Worm (Caenorhabditis elegans) whole organism, L1 larva: Measurements from ENCODE around the gene srg-60.

Experiments used
- C16A3.4 ChIP-seq: fragments of 150-350 bp; optimal IDR thresholded peaks from 2 replicates; lab custom pipeline; 2014; ENCODE audit warnings: missing biosample characterization, missing genetic modification characterization
- C34B4.2 ChIP-seq: sonication (generic microtip); optimal IDR thresholded peaks from 2 replicates; lab custom pipeline; 2017; ENCODE audit warnings: mild to moderate bottlenecking, missing genetic modification characterization, missing compliant biosample characterization
- alr-1 ChIP-seq: fragments of 200-800 bp; sonication (Bioruptor generic); optimal IDR thresholded peaks from 2 replicates; lab custom pipeline; 2018; ENCODE audit warnings: borderline replicate concordance, mild to moderate bottlenecking, missing genetic modification characterization, missing compliant biosample characterization
- aly-2 ChIP-seq: fragments of 150-350 bp; optimal IDR thresholded peaks from 2 replicates; lab custom pipeline; 2014; ENCODE audit warnings: missing biosample characterization, missing genetic modification characterization
- ama-1 ChIP-seq: fragments of 150-350 bp; optimal IDR thresholded peaks from 2 replicates; lab custom pipeline; 2014
- ces-1 ChIP-seq: fragments of 150-350 bp; optimal IDR thresholded peaks from 2 replicates; lab custom pipeline; 2014; ENCODE audit warnings: missing biosample characterization, missing genetic modification reagents, missing genetic modification characterization
- dsc-1 ChIP-seq: sonication (generic microtip); optimal IDR thresholded peaks from 2 replicates; lab custom pipeline; 2016; ENCODE audit warnings: mild to moderate bottlenecking, missing genetic modification characterization, missing compliant biosample characterization
- efl-3 ChIP-seq: fragments of 200-800 bp; sonication (Bioruptor generic); optimal IDR thresholded peaks from 2 replicates; lab custom pipeline; 2018; ENCODE audit warnings: mild to moderate bottlenecking, missing genetic modification characterization, missing compliant biosample characterization
- elt-2 ChIP-seq: sonication (generic microtip); optimal IDR thresholded peaks from 2 replicates; lab custom pipeline; 2016; ENCODE audit warnings: missing genetic modification characterization, mild to moderate bottlenecking, inconsistent platforms, missing compliant biosample characterization, missing genetic modification reagents
- ets-5 ChIP-seq: fragments of 200-800 bp; sonication (Bioruptor generic); IDR thresholded peaks from 2 replicates; pipeline ENCODE4 v1.3.6; 2022; ENCODE audit warnings: missing genetic modification characterization, missing compliant biosample characterization
- fkh-10 ChIP-seq: sonication (generic microtip); optimal IDR thresholded peaks from 2 replicates; lab custom pipeline; 2017; ENCODE audit warnings: missing biosample characterization, missing genetic modification reagents, missing genetic modification characterization
- fkh-4 ChIP-seq: sonication (generic microtip); optimal IDR thresholded peaks from 2 replicates; lab custom pipeline; 2016; ENCODE audit warnings: missing compliant biosample characterization, missing genetic modification characterization, borderline replicate concordance
- grh-1 ChIP-seq: fragments of 200-800 bp; sonication (Bioruptor generic); IDR thresholded peaks from 2 replicates; pipeline ENCODE4 v1.3.6; 2022; ENCODE audit warnings: missing genetic modification reagents, missing genetic modification characterization, missing compliant biosample characterization
- hlh-17 ChIP-seq: fragments of 200-800 bp; sonication (Bioruptor generic); optimal IDR thresholded peaks from 2 replicates; lab custom pipeline; 2018; ENCODE audit warnings: missing genetic modification characterization, mild to moderate bottlenecking, missing compliant biosample characterization, moderate library complexity, borderline replicate concordance
- hlh-4 ChIP-seq: sonication (generic microtip); optimal IDR thresholded peaks from 2 replicates; lab custom pipeline; 2016; ENCODE audit warnings: mild to moderate bottlenecking, missing genetic modification characterization, missing compliant biosample characterization
- isw-1 ChIP-seq: fragments of 200-800 bp; sonication (Bioruptor generic); IDR thresholded peaks from 2 replicates; pipeline ENCODE4 v1.3.6; 2022; ENCODE audit warnings: missing genetic modification characterization, missing compliant biosample characterization
- jun-1 ChIP-seq: fragments of 150-350 bp; optimal IDR thresholded peaks from 2 replicates; lab custom pipeline; 2014; ENCODE audit warnings: missing biosample characterization, missing genetic modification reagents, missing genetic modification characterization
- lir-3 ChIP-seq: sonication (generic microtip); optimal IDR thresholded peaks from 2 replicates; lab custom pipeline; 2016; ENCODE audit warnings: mild to moderate bottlenecking, missing genetic modification characterization, moderate library complexity, missing compliant biosample characterization; ENCODE audit not compliant: poor library complexity
- mab-9 ChIP-seq: fragments of 200-800 bp; sonication (Bioruptor generic); IDR thresholded peaks from 2 replicates; pipeline ENCODE4 v1.3.6; 2022; ENCODE audit warnings: missing genetic modification reagents, missing genetic modification characterization, missing compliant biosample characterization
- nhr-12 ChIP-seq: sonication (generic microtip); optimal IDR thresholded peaks from 2 replicates; lab custom pipeline; 2017; ENCODE audit warnings: missing biosample characterization, missing genetic modification characterization
- nhr-47 ChIP-seq: sonication (generic microtip); optimal IDR thresholded peaks from 2 replicates; lab custom pipeline; 2016; ENCODE audit warnings: mild to moderate bottlenecking, missing genetic modification characterization, moderate library complexity, missing compliant biosample characterization
- nhr-76 ChIP-seq: sonication (generic microtip); optimal IDR thresholded peaks from 2 replicates; lab custom pipeline; 2017; ENCODE audit warnings: missing biosample characterization, missing genetic modification characterization
- nhr-85 ChIP-seq: sonication (generic microtip); peaks from one replicate; lab custom pipeline; 2016; ENCODE audit warnings: missing genetic modification characterization, inconsistent platforms, missing compliant biosample characterization
- nhr-90 ChIP-seq: sonication (generic microtip); optimal IDR thresholded peaks from 2 replicates; lab custom pipeline; 2016; ENCODE audit warnings: mild to moderate bottlenecking, missing genetic modification characterization, missing compliant biosample characterization; ENCODE audit not compliant: poor library complexity
- rnt-1 ChIP-seq: sonication (generic microtip); optimal IDR thresholded peaks from 2 replicates; lab custom pipeline; 2016; ENCODE audit warnings: mild to moderate bottlenecking, missing genetic modification characterization, moderate library complexity, missing compliant biosample characterization
- skn-1 ChIP-seq: fragments of 150-350 bp; optimal IDR thresholded peaks from 2 replicates; lab custom pipeline; 2014; ENCODE audit warnings: missing biosample characterization, missing genetic modification characterization
- snpc-4 ChIP-seq: fragments of 150-350 bp; optimal IDR thresholded peaks from 2 replicates; lab custom pipeline; 2014; ENCODE audit warnings: missing biosample characterization, missing genetic modification characterization
- snu-23 ChIP-seq: sonication (generic microtip); optimal IDR thresholded peaks from 2 replicates; lab custom pipeline; 2016; ENCODE audit warnings: missing genetic modification characterization, missing compliant biosample characterization
- sptf-1 ChIP-seq: fragments of 150-350 bp; optimal IDR thresholded peaks from 2 replicates; lab custom pipeline; 2014; ENCODE audit warnings: missing biosample characterization, missing genetic modification characterization
- sup-37 ChIP-seq: fragments of 200-800 bp; sonication (Bioruptor generic); optimal IDR thresholded peaks from 2 replicates; lab custom pipeline; 2018; ENCODE audit warnings: mild to moderate bottlenecking, missing genetic modification characterization, missing compliant biosample characterization
- tlp-1 ChIP-seq: fragments of 150-350 bp; optimal IDR thresholded peaks from 2 replicates; lab custom pipeline; 2014; ENCODE audit warnings: missing biosample characterization, missing genetic modification characterization
- unc-130 ChIP-seq: fragments of 150-350 bp; optimal IDR thresholded peaks from 2 replicates; lab custom pipeline; 2017; ENCODE audit warnings: missing biosample characterization, missing genetic modification characterization, inconsistent platforms
- unc-98 ChIP-seq: fragments of 200-800 bp; sonication (Bioruptor generic); IDR thresholded peaks from 2 replicates; pipeline ENCODE4 v1.3.6; 2022; ENCODE audit warnings: missing genetic modification characterization, missing compliant biosample characterization
- xbp-1 ChIP-seq: sonication (generic microtip); optimal IDR thresholded peaks from 2 replicates; lab custom pipeline; 2016; ENCODE audit warnings: missing genetic modification characterization, missing compliant biosample characterization

srg-60 gene

DNA sequence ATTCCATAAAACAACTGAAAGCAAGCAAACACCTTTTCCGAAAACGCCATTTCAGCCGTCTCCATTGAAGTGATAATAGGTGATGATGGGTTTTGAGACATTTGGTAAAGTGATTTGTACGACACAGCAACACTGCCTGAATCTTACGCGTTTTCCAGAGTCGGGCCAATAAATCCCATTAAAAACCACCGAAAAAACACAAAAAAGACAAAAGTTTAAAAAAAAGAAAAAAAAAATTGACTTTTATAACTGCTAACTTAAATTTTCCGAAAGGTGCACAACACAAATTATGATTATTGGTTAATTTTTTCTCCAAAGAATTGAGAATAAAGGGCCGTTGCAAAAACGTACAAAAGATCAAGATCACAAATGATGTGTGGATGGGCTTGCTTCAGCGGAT is 11.9 kb upstream of the srg-60 start, which contains the start of gene srg-57:
Gene srg-57 (minus strand): TSS at position 101 of the 400 bp plus-strand sequence.
- TF ChIP-seq ets-5 = no peak
- TF ChIP-seq grh-1 (GFP tag; lab: Robert Waterston, UW) = no peak
- no peak for TF ChIP-seq ces-1 (GFP tag; lab: Kevin White, UChicago)
- TF ChIP-seq dsc-1 = no peak

DNA sequence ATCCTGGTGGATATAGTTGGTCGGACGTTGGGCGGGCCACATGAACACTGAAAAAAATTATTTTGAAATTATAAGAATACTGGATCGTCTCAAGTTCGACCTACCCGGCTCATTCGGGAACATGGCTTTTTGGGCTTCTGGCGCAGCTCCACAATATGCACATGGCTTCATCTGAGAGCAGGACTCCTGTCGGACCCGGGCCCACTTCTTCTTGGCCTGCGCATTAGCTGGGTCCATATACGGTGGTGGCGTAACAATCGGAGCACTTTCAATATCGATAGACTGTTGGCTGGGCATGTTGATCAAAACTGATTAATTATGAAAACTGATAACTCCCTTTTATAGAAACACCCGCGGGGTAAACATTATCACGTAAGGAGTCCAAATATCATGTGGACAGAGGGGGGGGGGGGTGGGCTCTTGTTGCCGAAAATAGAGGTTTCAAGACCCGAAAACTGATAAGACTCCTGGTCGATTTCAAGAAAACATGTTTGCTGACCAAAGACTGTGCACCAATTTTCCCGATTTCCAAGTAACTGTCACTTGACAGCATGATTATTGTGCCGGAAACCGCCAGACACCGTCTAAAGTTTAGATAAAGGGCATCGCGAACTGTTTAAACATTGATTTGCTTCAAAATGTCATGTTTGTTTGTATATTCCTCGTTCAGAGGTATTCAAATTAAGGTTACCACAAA is 8.5 kb upstream of the srg-60 start, which contains the start of gene dod-3:
Gene dod-3 (minus strand): TSS at position 315 of the 697 bp plus-strand sequence.
- TF ChIP-seq sup-37 (GFP tag; lab: Kevin White, UChicago) = no peak
- no peak for TF ChIP-seq snpc-4 (tag; lab: Kevin White, UChicago)
- TF ChIP-seq xbp-1 (tag; lab: Kevin White, UChicago) = no peak
- no peak for TF ChIP-seq hlh-17 (GFP tag; lab: Kevin White, UChicago)
- TF ChIP-seq nhr-12 (tag; lab: Kevin White, UChicago) = no peak
- no peak for TF ChIP-seq aly-2 (tag; lab: Kevin White, UChicago)
- no peak for TF ChIP-seq fkh-4 (tag; lab: Kevin White, UChicago)
- no peak for TF ChIP-seq tlp-1
- TF ChIP-seq elt-2 (tag; lab: Kevin White, UChicago) = peak; percentile 98
- no peak for TF ChIP-seq nhr-47 (tag; lab: Kevin White, UChicago)
- TF ChIP-seq skn-1 (tag; lab: Kevin White, UChicago) = no peak
- TF ChIP-seq C34B4.2 (tag; lab: Kevin White, UChicago) = no peak
- TF ChIP-seq ama-1 (lab: Kevin White, UChicago) = peak; percentile 8
- no peak for TF ChIP-seq snu-23 (GFP tag; lab: Kevin White, UChicago)
- TF ChIP-seq alr-1 = no peak
- peak; percentile 43 for TF ChIP-seq nhr-90

DNA sequence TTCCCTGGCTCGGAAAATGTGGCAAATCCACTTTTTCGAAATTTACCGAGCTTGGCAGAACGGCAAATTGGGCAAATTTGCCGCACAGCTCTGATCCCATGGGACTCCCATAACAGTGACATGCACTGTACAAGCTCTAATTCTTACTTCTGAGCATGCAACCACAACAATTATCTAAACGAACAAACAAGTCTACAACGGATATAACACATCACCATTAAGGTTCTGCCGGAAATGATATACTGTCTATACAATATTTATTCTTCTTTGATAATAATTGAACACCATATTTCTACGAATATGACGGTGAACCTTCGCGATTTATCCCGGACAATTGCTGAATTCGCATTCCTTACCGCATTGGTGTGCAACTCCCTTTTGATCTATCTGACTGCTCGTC is 5.8 kb upstream of the srg-60 start, which contains the start of gene str-33:
Gene str-33 (plus strand): TSS at position 301 of the 400 bp plus-strand sequence.
- TF ChIP-seq elt-2 (tag; lab: Kevin White, UChicago) = no peak
- TF ChIP-seq C16A3.4 (tag; lab: Kevin White, UChicago) = no peak
- no peak for TF ChIP-seq lir-3 (tag; lab: Kevin White, UChicago)
- no peak for TF ChIP-seq alr-1
- no peak for TF ChIP-seq tlp-1
- no peak for TF ChIP-seq mab-9 (GFP tag; lab: Robert Waterston, UW)
- no peak for TF ChIP-seq fkh-10 (GFP tag; lab: Kevin White, UChicago)
- no peak for TF ChIP-seq sptf-1 (tag; lab: Kevin White, UChicago)
- TF ChIP-seq isw-1 (GFP tag; lab: Robert Waterston, UW) = no peak
- no peak for TF ChIP-seq unc-98
- no peak for TF ChIP-seq efl-3
- TF ChIP-seq unc-130 (tag; lab: Kevin White, UChicago) = no peak

DNA sequence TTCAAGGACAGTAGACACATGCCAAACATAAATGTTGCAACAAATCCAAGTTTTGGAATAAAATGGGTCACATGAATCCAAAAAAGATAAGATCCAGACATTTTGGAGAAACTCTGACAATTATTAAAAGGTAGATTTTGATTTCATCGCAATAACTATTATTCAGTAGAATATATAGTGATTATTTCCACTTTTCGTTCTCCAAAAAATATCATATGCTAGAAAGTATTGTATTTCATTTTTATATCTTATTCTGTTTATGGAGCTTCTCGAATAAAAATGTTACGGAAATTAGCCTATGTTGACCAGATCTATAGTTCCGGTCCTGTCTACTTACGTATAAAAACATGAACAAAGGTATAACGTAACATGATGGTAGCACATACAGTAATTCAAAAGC is 4.6 kb upstream of the srg-60 start, which contains the start of gene str-13:
Gene str-13 (minus strand): TSS at position 101 of the 400 bp plus-strand sequence.
- TF ChIP-seq hlh-4 (no peak), nhr-85 (tag; lab: Kevin White, UChicago) (peak; percentile 39)

DNA sequence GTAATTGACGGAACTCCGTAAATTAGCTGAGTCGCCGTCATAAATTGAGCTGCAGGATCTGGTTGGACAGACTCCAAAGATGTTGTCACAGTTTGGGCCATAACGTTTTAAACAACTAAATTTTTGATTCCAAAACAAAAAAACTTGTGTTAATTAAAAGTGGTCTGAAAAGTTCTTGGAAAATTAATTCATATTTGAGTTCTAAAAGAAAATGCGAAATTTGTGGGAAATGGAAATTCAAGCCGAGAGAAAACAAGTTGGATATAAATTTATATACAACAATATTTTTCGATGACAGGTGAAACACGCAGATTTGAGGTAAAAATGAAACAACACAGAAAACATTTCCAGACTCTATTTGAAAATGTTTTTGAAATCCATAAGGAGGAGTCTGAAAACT is 2.8 kb upstream of the srg-60 start, which contains the start of gene srg-59:
Gene srg-59 (minus strand): TSS at position 101 of the 400 bp plus-strand sequence.
- no peak for TF ChIP-seq nhr-76 (tag; lab: Kevin White, UChicago)
- no peak for TF ChIP-seq nhr-90
- no peak for TF ChIP-seq rnt-1 (tag; lab: Kevin White, UChicago)
- TF ChIP-seq unc-98 = no peak
- TF ChIP-seq sptf-1 (tag; lab: Kevin White, UChicago) = no peak
- no peak for TF ChIP-seq fkh-4 (tag; lab: Kevin White, UChicago)
- no peak for TF ChIP-seq jun-1
